Worm (Caenorhabditis elegans): ENCODE results near the gene dct-15.

The dct-15 gene

ce11 chrIV:9824480-9824879 lies 13.9 kb upstream of the dct-15 start, which contains the start of gene catp-6:
Gene catp-6 (minus strand): TSS chrIV:9824580.
- TF ChIP-seq pha-4 (tag; optimal IDR thresholded peaks at IDR 0.05) (no peak), sptf-1 (tag; optimal IDR thresholded peaks at IDR 0.05) (no peak), flh-1 (GFP tag; optimal IDR thresholded peaks at IDR 0.05) (no peak), mls-2 (tag; optimal IDR thresholded peaks at IDR 0.05) (no peak), tbx-8 (GFP tag; optimal IDR thresholded peaks at IDR 0.05) (no peak), drap-1 (GFP tag; optimal IDR thresholded peaks at IDR 0.05) (no peak), ces-1 (GFP tag; optimal IDR thresholded peaks at IDR 0.05) (no peak), nhr-2 (tag; optimal IDR thresholded peaks at IDR 0.05) (no peak), nhr-76 (tag; optimal IDR thresholded peaks at IDR 0.05) (no peak), mep-1 (tag; optimal IDR thresholded peaks at IDR 0.05) (no peak), elt-3 (tag; optimal IDR thresholded peaks at IDR 0.05) (no peak), nhr-237 (tag; optimal IDR thresholded peaks at IDR 0.05) (no peak), lin-32 (GFP tag; optimal IDR thresholded peaks at IDR 0.05) (no peak), M03D4.4 (tag; optimal IDR thresholded peaks at IDR 0.05) (no peak), sem-2 (GFP tag; optimal IDR thresholded peaks at IDR 0.05) (no peak), snpc-4 (tag; optimal IDR thresholded peaks at IDR 0.05) (no peak)

ce11 chrIV:9822585-9822984 lies 12.1 kb upstream of the dct-15 start:
- no peak for TF ChIP-seq nhr-237 (tag; optimal IDR thresholded peaks at IDR 0.05)

ce11 chrIV:9821621-9822020 lies 11.1 kb upstream of the dct-15 start, which contains the start of gene col-123:
Gene col-123 (plus strand): TSS chrIV:9821921.
- TF ChIP-seq nhr-12 (tag; optimal IDR thresholded peaks at IDR 0.05) (no peak), ces-1 (GFP tag; optimal IDR thresholded peaks at IDR 0.05) (no peak), nhr-28 (tag; optimal IDR thresholded peaks at IDR 0.05) (no peak), ham-2 (GFP tag; optimal IDR thresholded peaks at IDR 0.05) (no peak), elt-3 (tag; optimal IDR thresholded peaks at IDR 0.05) (no peak), zip-8 (tag; optimal IDR thresholded peaks at IDR 0.05) (no peak), tbx-8 (GFP tag; optimal IDR thresholded peaks at IDR 0.05) (no peak), lsy-2 (tag; optimal IDR thresholded peaks at IDR 0.05) (no peak), unc-39 (tag; optimal IDR thresholded peaks at IDR 0.05) (no peak), lin-32 (GFP tag; optimal IDR thresholded peaks at IDR 0.05) (no peak)

- TF ChIP-seq elt-3 (tag; optimal IDR thresholded peaks at IDR 0.05) (no peak), blmp-1 (tag; optimal IDR thresholded peaks at IDR 0.05) (no peak), flh-1 (GFP tag; optimal IDR thresholded peaks at IDR 0.05) (no peak), nhr-237 (tag; optimal IDR thresholded peaks at IDR 0.05) (no peak), unc-39 (tag; optimal IDR thresholded peaks at IDR 0.05) (no peak), tbx-8 (GFP tag; optimal IDR thresholded peaks at IDR 0.05) (no peak), nhr-12 (tag; optimal IDR thresholded peaks at IDR 0.05) (no peak), ces-1 (GFP tag; optimal IDR thresholded peaks at IDR 0.05) (no peak), lin-13 (tag; optimal IDR thresholded peaks at IDR 0.05) (no peak), zip-8 (tag; optimal IDR thresholded peaks at IDR 0.05) (no peak), unc-120 (tag; optimal IDR thresholded peaks at IDR 0.05; ENCODE audit: poor library complexity, severe bottlenecking) (no peak), mls-2 (tag; optimal IDR thresholded peaks at IDR 0.05) (no peak), drap-1 (GFP tag; optimal IDR thresholded peaks at IDR 0.05) (no peak), unc-62 (GFP tag; optimal IDR thresholded peaks at IDR 0.05) (no peak), bed-3 (GFP tag; optimal IDR thresholded peaks at IDR 0.05) (no peak), hlh-1 (tag; optimal IDR thresholded peaks at IDR 0.05) (no peak), ceh-83 (GFP tag; optimal IDR thresholded peaks at IDR 0.05) (no peak), sptf-1 (tag; optimal IDR thresholded peaks at IDR 0.05) (no peak)
Measured at ce11 chrIV:9815432-9815831, 4.9 kb upstream of the dct-15 start, which contains the start of gene egl-20. Gene egl-20 (minus strand): TSS chrIV:9815532.

ce11 chrIV:9811487-9811886 lies 954 bp upstream of the dct-15 start:
- no peak for TF ChIP-seq nhr-237 (tag; optimal IDR thresholded peaks at IDR 0.05)
- TF ChIP-seq cnd-1 (tag; optimal IDR thresholded peaks at IDR 0.05) = no peak
- no peak for TF ChIP-seq bed-3 (GFP tag; optimal IDR thresholded peaks at IDR 0.05)
- no peak for TF ChIP-seq elt-3 (tag; optimal IDR thresholded peaks at IDR 0.05)
- TF ChIP-seq mls-2 (tag; optimal IDR thresholded peaks at IDR 0.05) = no peak
- no peak for TF ChIP-seq ces-1 (GFP tag; optimal IDR thresholded peaks at IDR 0.05)
- no peak for TF ChIP-seq unc-62 (GFP tag; optimal IDR thresholded peaks at IDR 0.05)
- no peak for TF ChIP-seq hlh-1 (tag; optimal IDR thresholded peaks at IDR 0.05)
- no peak for TF ChIP-seq drap-1 (GFP tag; optimal IDR thresholded peaks at IDR 0.05)
- TF ChIP-seq nhr-28 (tag; optimal IDR thresholded peaks at IDR 0.05) = no peak
- no peak for TF ChIP-seq elt-1 (tag; optimal IDR thresholded peaks at IDR 0.05; ENCODE audit: borderline replicate concordance, insufficient read depth)
- TF ChIP-seq ham-2 (GFP tag; optimal IDR thresholded peaks at IDR 0.05) = no peak
